Worm (Caenorhabditis elegans) whole organism, late embryonic: ENCODE measurements around the gene F21G4.6.
A peak's percentile ranks its signal among the peaks of the same experiment; 100 is the strongest.

Source experiments
- C08G9.2 ChIP-seq: sonication (generic microtip); optimal IDR thresholded peaks from 2 replicates; lab custom pipeline; 2016; ENCODE audit warnings: mild to moderate bottlenecking, missing genetic modification characterization, moderate library complexity, missing compliant biosample characterization
- C38D4.7 ChIP-seq: fragments of 200-800 bp; sonication (Bioruptor generic); optimal IDR thresholded peaks from 2 replicates; lab custom pipeline; 2018; ENCODE audit warnings: mild to moderate bottlenecking, missing genetic modification characterization, moderate library complexity, missing compliant biosample characterization
- F13H6.1 ChIP-seq: sonication (generic microtip); optimal IDR thresholded peaks from 2 replicates; lab custom pipeline; 2016; ENCODE audit warnings: missing genetic modification characterization, missing compliant biosample characterization
- K09A11.1 ChIP-seq: sonication (generic microtip); optimal IDR thresholded peaks from 2 replicates; lab custom pipeline; 2017; ENCODE audit warnings: antibody characterized with exemption, mild to moderate bottlenecking, missing genetic modification characterization, missing compliant biosample characterization; ENCODE audit not compliant: insufficient read depth
- T23F11.4 ChIP-seq: fragments of 200-800 bp; sonication (Bioruptor generic); optimal IDR thresholded peaks from 2 replicates; lab custom pipeline; 2018; ENCODE audit warnings: mild to moderate bottlenecking, missing genetic modification characterization, missing compliant biosample characterization
- Y22D7AL.16 ChIP-seq: sonication (generic microtip); optimal IDR thresholded peaks from 2 replicates; lab custom pipeline; 2016; ENCODE audit warnings: missing genetic modification characterization, missing compliant biosample characterization
- ahr-1 ChIP-seq: sonication (generic microtip); optimal IDR thresholded peaks from 2 replicates; lab custom pipeline; 2016; ENCODE audit warnings: missing genetic modification characterization, missing compliant biosample characterization
- ceh-14 ChIP-seq: sonication (generic microtip); optimal IDR thresholded peaks from 2 replicates; lab custom pipeline; 2016; ENCODE audit warnings: missing genotype, missing genetic modification characterization, missing compliant biosample characterization
- ceh-19 ChIP-seq: fragments of 200-800 bp; sonication (Bioruptor generic); optimal IDR thresholded peaks from 2 replicates; lab custom pipeline; 2018; ENCODE audit warnings: mild to moderate bottlenecking, missing genetic modification characterization, missing compliant biosample characterization
- ceh-2 ChIP-seq: sonication (generic microtip); optimal IDR thresholded peaks from 2 replicates; lab custom pipeline; 2016; ENCODE audit warnings: missing genotype, missing genetic modification characterization, missing compliant biosample characterization
- ceh-30 ChIP-seq: fragments of 150-350 bp; optimal IDR thresholded peaks from 2 replicates; lab custom pipeline; 2014; ENCODE audit warnings: missing biosample characterization, missing genetic modification characterization
- ceh-31 ChIP-seq: sonication (generic microtip); optimal IDR thresholded peaks from 2 replicates; lab custom pipeline; 2016; ENCODE audit warnings: missing genetic modification characterization, missing compliant biosample characterization
- ceh-45 ChIP-seq: fragments of 200-800 bp; sonication (Bioruptor generic); IDR thresholded peaks from 2 replicates; pipeline ENCODE4 v1.3.6; 2022; ENCODE audit warnings: missing genetic modification reagents, missing genetic modification characterization, missing compliant biosample characterization
- ceh-6 ChIP-seq: fragments of 200-800 bp; sonication (Bioruptor generic); optimal IDR thresholded peaks from 2 replicates; lab custom pipeline; 2018; ENCODE audit warnings: mild to moderate bottlenecking, missing genetic modification characterization, missing compliant biosample characterization
- ceh-9 ChIP-seq: sonication (generic microtip); optimal IDR thresholded peaks from 2 replicates; lab custom pipeline; 2016; ENCODE audit warnings: mild to moderate bottlenecking, missing genetic modification characterization, inconsistent platforms, missing compliant biosample characterization
- che-1 ChIP-seq: sonication (generic microtip); optimal IDR thresholded peaks from 2 replicates; lab custom pipeline; 2016; ENCODE audit warnings: mild to moderate bottlenecking, missing genetic modification characterization, missing compliant biosample characterization
- dve-1 ChIP-seq: sonication (generic microtip); optimal IDR thresholded peaks from 2 replicates; lab custom pipeline; 2017; ENCODE audit warnings: antibody characterized with exemption, mild to moderate bottlenecking, missing genetic modification characterization, missing compliant biosample characterization
- elt-2 ChIP-seq: sonication (generic microtip); optimal IDR thresholded peaks from 2 replicates; lab custom pipeline; 2016; ENCODE audit warnings: missing genetic modification reagents, missing genetic modification characterization, missing compliant biosample characterization
- eyg-1 ChIP-seq: sonication (generic microtip); optimal IDR thresholded peaks from 2 replicates; lab custom pipeline; 2016; ENCODE audit warnings: missing genotype, missing genetic modification characterization, missing compliant biosample characterization
- fax-1 ChIP-seq: sonication (generic microtip); optimal IDR thresholded peaks from 2 replicates; lab custom pipeline; 2016; ENCODE audit warnings: missing genotype, missing genetic modification characterization, missing compliant biosample characterization
- fkh-6 ChIP-seq: sonication (generic microtip); optimal IDR thresholded peaks from 2 replicates; lab custom pipeline; 2016; ENCODE audit warnings: missing genetic modification characterization, missing compliant biosample characterization
- gmeb-2 ChIP-seq: sonication (generic microtip); optimal IDR thresholded peaks from 2 replicates; lab custom pipeline; 2016; ENCODE audit warnings: missing genetic modification characterization, inconsistent platforms, missing compliant biosample characterization
- hlh-30 ChIP-seq: sonication (generic microtip); optimal IDR thresholded peaks from 2 replicates; lab custom pipeline; 2017; ENCODE audit warnings: antibody characterized with exemption, missing genetic modification characterization, missing compliant biosample characterization; ENCODE audit not compliant: insufficient read depth
- hlh-6 ChIP-seq: sonication (generic microtip); optimal IDR thresholded peaks from 2 replicates; lab custom pipeline; 2016; ENCODE audit warnings: missing genotype, missing genetic modification characterization, missing compliant biosample characterization
- lin-11 ChIP-seq: fragments of 200-800 bp; sonication (Bioruptor generic); optimal IDR thresholded peaks from 2 replicates; lab custom pipeline; 2018; ENCODE audit warnings: mild to moderate bottlenecking, missing genetic modification characterization, missing compliant biosample characterization
- mec-3 ChIP-seq: sonication (generic microtip); optimal IDR thresholded peaks from 2 replicates; lab custom pipeline; 2016; ENCODE audit warnings: borderline replicate concordance, missing genetic modification characterization, missing compliant biosample characterization
- nfya-1 ChIP-seq: sonication (generic microtip); optimal IDR thresholded peaks from 2 replicates; lab custom pipeline; 2017; ENCODE audit warnings: missing genetic modification characterization, mild to moderate bottlenecking, missing compliant biosample characterization, antibody characterized with exemption, moderate library complexity
- npax-4 ChIP-seq: sonication (generic microtip); optimal IDR thresholded peaks from 2 replicates; lab custom pipeline; 2016; ENCODE audit warnings: missing genetic modification characterization, missing compliant biosample characterization
- pag-3 ChIP-seq: sonication (generic microtip); optimal IDR thresholded peaks from 2 replicates; lab custom pipeline; 2016; ENCODE audit warnings: missing compliant biosample characterization, missing genetic modification characterization, borderline replicate concordance
- pax-1 ChIP-seq: fragments of 150-350 bp; optimal IDR thresholded peaks from 2 replicates; lab custom pipeline; 2014; ENCODE audit warnings: missing biosample characterization, missing genetic modification characterization
- pha-2 ChIP-seq: sonication (generic microtip); optimal IDR thresholded peaks from 2 replicates; lab custom pipeline; 2017; ENCODE audit warnings: mild to moderate bottlenecking, missing genetic modification characterization, missing compliant biosample characterization
- pha-4 ChIP-seq: fragments of 150-350 bp; optimal IDR thresholded peaks from 2 replicates; lab custom pipeline; 2018; ENCODE audit warnings: missing biosample characterization, missing genetic modification reagents, missing genetic modification characterization
- pqm-1 ChIP-seq: sonication (generic microtip); optimal IDR thresholded peaks from 2 replicates; lab custom pipeline; 2016; ENCODE audit warnings: missing genetic modification characterization, missing compliant biosample characterization
- pros-1 ChIP-seq: fragments of 150-350 bp; optimal IDR thresholded peaks from 2 replicates; lab custom pipeline; 2014; ENCODE audit warnings: missing biosample characterization, missing genetic modification reagents, missing genetic modification characterization
- ref-2 ChIP-seq: sonication (generic microtip); optimal IDR thresholded peaks from 2 replicates; lab custom pipeline; 2016; ENCODE audit warnings: missing genetic modification characterization, missing compliant biosample characterization
- rnt-1 ChIP-seq: sonication (generic microtip); optimal IDR thresholded peaks from 2 replicates; lab custom pipeline; 2016; ENCODE audit warnings: missing genetic modification characterization, missing compliant biosample characterization
- sdc-2 ChIP-seq: sonication (generic microtip); optimal IDR thresholded peaks from 2 replicates; lab custom pipeline; 2016; ENCODE audit warnings: missing genotype, missing genetic modification characterization, missing compliant biosample characterization
- sox-4 ChIP-seq: sonication (generic microtip); optimal IDR thresholded peaks from 2 replicates; lab custom pipeline; 2017; ENCODE audit warnings: mild to moderate bottlenecking, missing genetic modification characterization, inconsistent platforms, missing compliant biosample characterization
- syd-9 ChIP-seq: sonication (generic microtip); optimal IDR thresholded peaks from 2 replicates; lab custom pipeline; 2016; ENCODE audit warnings: mild to moderate bottlenecking, missing genetic modification characterization, moderate library complexity, missing compliant biosample characterization
- tbx-2 ChIP-seq: sonication (generic microtip); optimal IDR thresholded peaks from 2 replicates; lab custom pipeline; 2016; ENCODE audit warnings: missing genetic modification characterization, missing compliant biosample characterization
- tbx-7 ChIP-seq: sonication (generic microtip); optimal IDR thresholded peaks from 2 replicates; lab custom pipeline; 2016; ENCODE audit warnings: missing genotype, missing genetic modification characterization, missing compliant biosample characterization
- unc-3 ChIP-seq, 2 experiments: fragments of 200-800 bp in 1 of 2; sonication (Bioruptor generic) in 1 of 2; sonication (generic microtip) in 1 of 2; conservative IDR thresholded peaks in 1 of 2; optimal IDR thresholded peaks in 1 of 2; 2 replicates each; pipeline versions ENCODE4 v1.3.6 to Lab custom; 2016 to 2022; ENCODE audit warnings: missing compliant biosample characterization in 2 of 2, missing genetic modification characterization in 2 of 2, missing genetic modification reagents in 1 of 2
- unc-42 ChIP-seq: sonication (generic microtip); optimal IDR thresholded peaks from 2 replicates; lab custom pipeline; 2016; ENCODE audit warnings: missing genotype, missing genetic modification characterization, missing compliant biosample characterization
- unc-55 ChIP-seq: sonication (generic microtip); optimal IDR thresholded peaks from 2 replicates; lab custom pipeline; 2017; ENCODE audit warnings: missing biosample characterization, missing genetic modification reagents, missing genetic modification characterization
- unc-86 ChIP-seq: sonication (generic microtip); optimal IDR thresholded peaks from 2 replicates; lab custom pipeline; 2016; ENCODE audit warnings: missing genetic modification characterization, missing compliant biosample characterization
- zip-5 ChIP-seq: sonication (generic microtip); optimal IDR thresholded peaks from 2 replicates; lab custom pipeline; 2016; ENCODE audit warnings: missing genetic modification characterization, missing compliant biosample characterization
- ztf-16 ChIP-seq: sonication (generic microtip); optimal IDR thresholded peaks from 2 replicates; lab custom pipeline; 2017; ENCODE audit warnings: missing genetic modification characterization, missing compliant biosample characterization

Gene F21G4.6

ce11 chrX:9956052-9956451 lies 38.8 kb upstream of the F21G4.6 start:
- TF ChIP-seq ceh-30 (tag; lab: Kevin White, UChicago) (no peak), lin-11 (tag; lab: Kevin White, UChicago) (no peak), eyg-1 (tag; lab: Kevin White, UChicago) (no peak), ceh-2 (tag; lab: Kevin White, UChicago) (no peak), tbx-7 (tag; lab: Kevin White, UChicago) (no peak), unc-42 (peak; percentile 52), ztf-16 (no peak), pha-4 (tag; lab: Kevin White, UChicago) (no peak), ceh-19 (GFP tag; lab: Kevin White, UChicago) (no peak), ceh-14 (peak; percentile 54), pros-1 (tag; lab: Kevin White, UChicago) (no peak), C38D4.7 (GFP tag; lab: Kevin White, UChicago) (no peak), mec-3 (tag; lab: Kevin White, UChicago) (no peak)

ce11 chrX:9954483-9955041 lies 37.3 kb upstream of the F21G4.6 start, which contains the start of gene cysl-1:
Gene cysl-1, minus strand, starts transcription at chrX:9954533.
- TF ChIP-seq fkh-6 (tag; lab: Kevin White, UChicago) (no peak), F13H6.1 (tag; lab: Kevin White, UChicago) (no peak), zip-5 (tag; lab: Kevin White, UChicago) (no peak), sox-4 (no peak), ceh-45 (GFP tag; lab: Robert Waterston, UW) (no peak), ahr-1 (no peak), pax-1 (tag; lab: Kevin White, UChicago) (no peak), T23F11.4 (GFP tag; lab: Kevin White, UChicago) (no peak), tbx-2 (tag; lab: Kevin White, UChicago) (no peak), unc-86 (tag; lab: Kevin White, UChicago) (no peak), pag-3 (no peak), unc-55 (GFP tag; lab: Kevin White, UChicago) (no peak), unc-42 (peak; percentile 47), mec-3 (tag; lab: Kevin White, UChicago) (no peak), pros-1 (tag; lab: Kevin White, UChicago) (no peak), sdc-2 (tag; lab: Kevin White, UChicago) (no peak), rnt-1 (tag; lab: Kevin White, UChicago) (peak; percentile 21), elt-2 (tag; lab: Kevin White, UChicago) (peak; percentile 29), dve-1 (tag; lab: Kevin White, UChicago) (no peak), ceh-19 (GFP tag; lab: Kevin White, UChicago) (no peak), eyg-1 (tag; lab: Kevin White, UChicago) (no peak), ceh-6 (no peak), nfya-1 (tag; lab: Kevin White, UChicago) (peak; percentile 9), npax-4 (tag; lab: Kevin White, UChicago) (no peak)

- no peak for TF ChIP-seq ceh-45 (GFP tag; lab: Robert Waterston, UW)
- TF ChIP-seq hlh-30 (tag; lab: Kevin White, UChicago), result no peak
- TF ChIP-seq gmeb-2 (tag; lab: Kevin White, UChicago), result no peak
- TF ChIP-seq che-1 (tag; lab: Kevin White, UChicago), result no peak
- TF ChIP-seq C38D4.7 (GFP tag; lab: Kevin White, UChicago), result no peak
- TF ChIP-seq ceh-31, result no peak
- no peak for TF ChIP-seq C08G9.2 (tag; lab: Kevin White, UChicago)
- no peak for TF ChIP-seq hlh-6 (tag; lab: Kevin White, UChicago)
- no peak for TF ChIP-seq ref-2 (tag; lab: Kevin White, UChicago)
- no peak for TF ChIP-seq syd-9 (tag; lab: Kevin White, UChicago)
- TF ChIP-seq unc-3 (GFP tag; conservative IDR thresholded peaks at IDR 0.05; lab: Robert Waterston, UW), result no peak
- TF ChIP-seq unc-3 (tag; optimal IDR thresholded peaks at IDR 0.05; lab: Kevin White, UChicago), result no peak
- TF ChIP-seq Y22D7AL.16 (tag; lab: Kevin White, UChicago), result no peak
- no peak for TF ChIP-seq ceh-9
- TF ChIP-seq fax-1 (tag; lab: Kevin White, UChicago), result no peak
- TF ChIP-seq K09A11.1 (tag; lab: Kevin White, UChicago), result no peak
- no peak for TF ChIP-seq pha-2
- TF ChIP-seq npax-4 (tag; lab: Kevin White, UChicago), result no peak
- no peak for TF ChIP-seq pqm-1 (tag; lab: Kevin White, UChicago)
- no peak for TF ChIP-seq unc-55 (GFP tag; lab: Kevin White, UChicago)
These were observed 31.7 kb upstream of the F21G4.6 start, which contains the start of gene nas-37 for ce11 chrX:9948963-9949362. Gene nas-37, minus strand, starts transcription at chrX:9949063.
